Worm (Caenorhabditis elegans) whole organism, L4/young adult: Measurements from ENCODE around the gene msp-78.

Experiments
- W03F9.2 ChIP-seq: fragments of 150-350 bp; optimal IDR thresholded peaks from 2 replicates; lab custom pipeline; 2014; ENCODE audit warnings: missing biosample characterization, missing genetic modification characterization
- dao-5 ChIP-seq: sonication (generic microtip); optimal IDR thresholded peaks from 2 replicates; lab custom pipeline; 2016; ENCODE audit warnings: missing genotype, missing genetic modification characterization, moderate library complexity, missing compliant biosample characterization
- him-1 ChIP-seq: sonication (generic microtip); optimal IDR thresholded peaks from 2 replicates; lab custom pipeline; 2016; ENCODE audit warnings: missing genotype, missing genetic modification reagents, missing genetic modification characterization, missing compliant biosample characterization

Gene msp-78

DNA sequence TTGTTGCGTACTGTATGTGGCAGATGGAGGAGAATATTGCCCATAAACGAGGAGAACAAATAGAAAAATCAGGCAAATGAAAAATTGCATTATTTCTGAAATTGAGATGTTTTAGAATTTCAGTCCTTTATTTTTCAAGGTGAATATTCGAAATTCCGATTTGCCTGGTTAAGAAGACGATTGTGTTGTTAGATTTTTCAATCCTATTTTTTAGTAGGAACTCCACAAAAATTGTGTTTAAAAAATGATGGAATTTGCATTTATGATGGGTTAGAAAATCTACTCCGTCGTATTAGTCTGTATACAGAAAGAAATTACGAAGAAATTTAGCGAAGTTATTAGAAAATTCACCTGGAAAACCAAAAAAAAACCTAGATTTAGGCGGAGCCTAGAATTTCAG is 45.6 kb downstream of the msp-78 start, which contains the start of gene egl-20:
Gene egl-20 (minus strand): TSS at position 101 of the 400 bp plus-strand sequence.
- no peak for TF ChIP-seq W03F9.2 (tag; lab: Kevin White, UChicago)
- no peak for TF ChIP-seq him-1 (tag; lab: Kevin White, UChicago)
- TF ChIP-seq dao-5 (tag; lab: Kevin White, UChicago) = no peak
